Worm (Caenorhabditis elegans): ENCODE data around the gene cnnm-3.

ce11 chrX:3059299-3059698, 13.7 kb upstream of the cnnm-3 start, which contains the start of gene rsef-1:
- no peak for TF ChIP-seq ceh-9 (tag; optimal IDR thresholded peaks at IDR 0.05)
- no peak for TF ChIP-seq pqm-1 (tag; optimal IDR thresholded peaks at IDR 0.05)
- TF ChIP-seq nfya-1 (tag; optimal IDR thresholded peaks at IDR 0.05; ENCODE audit: insufficient read depth): no peak
- TF ChIP-seq ceh-82 (tag; optimal IDR thresholded peaks at IDR 0.05): no peak
- no peak for TF ChIP-seq ceh-16 (tag; optimal IDR thresholded peaks at IDR 0.05)
- no peak for TF ChIP-seq lin-39 (tag; optimal IDR thresholded peaks at IDR 0.05)
- no peak for TF ChIP-seq sea-2 (GFP tag; optimal IDR thresholded peaks at IDR 0.05)
- TF ChIP-seq unc-62 (GFP tag; optimal IDR thresholded peaks at IDR 0.05): no peak
- TF ChIP-seq elt-2 (tag; optimal IDR thresholded peaks at IDR 0.05): no peak
